Fruit fly (Drosophila melanogaster): ENCODE measurements around the gene CG42613.
A peak's percentile ranks its signal among the peaks of the same experiment; 100 is the strongest.

Gene CG42613

DNA sequence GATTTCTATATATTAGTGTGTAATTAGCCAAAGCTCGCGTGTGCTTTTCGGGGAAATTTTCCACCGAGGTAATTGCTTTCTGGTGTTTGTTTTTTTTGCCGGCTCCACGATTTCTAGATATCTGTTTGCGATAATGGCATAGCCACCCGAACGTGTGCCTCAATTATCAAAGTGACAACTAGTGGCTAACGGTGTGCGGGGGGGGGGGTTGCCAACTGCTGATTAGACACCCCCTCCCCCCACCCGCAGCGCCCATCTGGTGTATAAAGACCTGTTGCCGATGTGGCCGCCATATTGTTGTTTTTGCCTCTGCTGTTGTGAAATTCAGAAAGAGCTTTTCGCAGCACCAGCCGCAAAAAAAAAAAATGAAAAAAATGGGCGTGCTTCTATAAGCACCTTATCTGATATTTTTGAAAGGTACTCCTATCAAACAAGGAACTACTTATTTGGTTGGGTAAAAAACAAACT, 10.1 kb upstream of the CG42613 start (continued):
- TF ChIP-seq p53 (GFP tag; optimal IDR thresholded peaks at IDR 0.05) = no peak
- no peak for TF ChIP-seq Hr78 (GFP tag; optimal IDR thresholded peaks at IDR 0.05)
- TF ChIP-seq trh (GFP tag; optimal IDR thresholded peaks at IDR 0.05) = no peak
- peak; percentile 77 for TF ChIP-seq HmgZ (tag; optimal IDR thresholded peaks at IDR 0.05)
- TF ChIP-seq Xrp1 (GFP tag; IDR thresholded peaks at IDR 0.05) = peak; percentile 55
- TF ChIP-seq disco-r (GFP tag; optimal IDR thresholded peaks at IDR 0.05) = no peak
- TF ChIP-seq Drgx (GFP tag; IDR thresholded peaks at IDR 0.05) = peak; percentile 29; the same call in 1 of the 2 replicates
- no peak for TF ChIP-seq danr (GFP tag; IDR thresholded peaks at IDR 0.05)
- no peak for TF ChIP-seq CG1647 (GFP tag; optimal IDR thresholded peaks at IDR 0.05)
- no peak for TF ChIP-seq CG17612 (GFP tag; IDR thresholded peaks at IDR 0.05)
- no peak for TF ChIP-seq Meics (GFP tag; optimal IDR thresholded peaks at IDR 0.05)
- TF ChIP-seq twi (tag; optimal IDR thresholded peaks at IDR 0.05) = peak; percentile 51
- TF ChIP-seq CG7786 (GFP tag; optimal IDR thresholded peaks at IDR 0.05) = no peak
- TF ChIP-seq rib (GFP tag; IDR thresholded peaks at IDR 0.05) = peak; percentile 82

DNA sequence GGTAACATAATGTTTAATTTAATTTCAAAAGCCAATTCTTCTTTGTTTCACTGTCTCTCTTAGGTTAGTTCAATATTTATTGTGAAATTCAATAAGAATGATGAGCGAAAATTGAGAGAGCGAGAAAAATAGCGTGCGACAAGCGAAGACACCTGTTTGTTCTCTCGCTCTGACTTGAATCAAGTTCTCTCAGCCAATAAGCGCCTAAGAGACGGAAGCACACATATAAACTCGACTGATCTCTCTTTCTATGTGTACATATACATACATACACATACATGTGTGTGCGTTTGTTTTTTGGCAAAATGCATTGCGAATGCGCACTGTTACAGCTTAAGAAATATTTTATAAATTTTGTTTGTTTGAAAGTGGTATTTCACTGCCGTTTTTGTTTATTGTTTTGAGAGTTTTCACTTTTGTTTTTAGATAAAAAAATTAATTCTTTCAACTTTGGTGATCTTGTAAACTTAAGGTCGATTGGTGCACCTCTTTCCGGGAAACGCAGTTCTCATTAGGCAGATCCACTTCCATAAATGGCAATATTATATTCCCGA, 5.7 kb upstream of the CG42613 start:
- no peak for TF ChIP-seq ap (GFP tag; IDR thresholded peaks at IDR 0.05)
- no peak for TF ChIP-seq croc (GFP tag; conservative IDR thresholded peaks at IDR 0.05)
- TF ChIP-seq CG1233 (GFP tag; optimal IDR thresholded peaks at IDR 0.05) = no peak
- TF ChIP-seq CG14965 (GFP tag; optimal IDR thresholded peaks at IDR 0.05; ENCODE audit: borderline replicate concordance) = no peak
- TF ChIP-seq trh (GFP tag; optimal IDR thresholded peaks at IDR 0.05) = no peak
- no peak for TF ChIP-seq CG10366 (GFP tag; IDR thresholded peaks at IDR 0.05)
- no peak for TF ChIP-seq MESR4 (GFP tag; optimal IDR thresholded peaks at IDR 0.05)
- peak; percentile 4 for TF ChIP-seq nom (GFP tag; optimal IDR thresholded peaks at IDR 0.05)
- TF ChIP-seq Dp (GFP tag; optimal IDR thresholded peaks at IDR 0.05) = no peak
- no peak for TF ChIP-seq CG9609 (GFP tag; optimal IDR thresholded peaks at IDR 0.05)
- TF ChIP-seq lmd (GFP tag; IDR thresholded peaks at IDR 0.05) = no peak
- TF ChIP-seq CG1792 (GFP tag; optimal IDR thresholded peaks at IDR 0.05) = no peak
- TF ChIP-seq esg (GFP tag; conservative IDR thresholded peaks at IDR 0.05) = no peak
- no peak for TF ChIP-seq CG13424 (tag; optimal IDR thresholded peaks at IDR 0.05)
- no peak for TF ChIP-seq Usf (GFP tag; optimal IDR thresholded peaks at IDR 0.05)
- no peak for TF ChIP-seq CG11560 (tag; IDR thresholded peaks at IDR 0.05)
- TF ChIP-seq CG8478 (optimal IDR thresholded peaks at IDR 0.05) = no peak
- TF ChIP-seq Asciz (GFP tag; optimal IDR thresholded peaks at IDR 0.05) = peak; percentile 14
- TF ChIP-seq GATAe (GFP tag; conservative IDR thresholded peaks at IDR 0.05) = no peak
- TF ChIP-seq D19B (GFP tag; optimal IDR thresholded peaks at IDR 0.05) = no peak
- no peak for TF ChIP-seq fru (optimal IDR thresholded peaks at IDR 0.05)
- TF ChIP-seq maf-S (GFP tag; optimal IDR thresholded peaks at IDR 0.05) = no peak
- TF ChIP-seq HLH4C (GFP tag; IDR thresholded peaks at IDR 0.05; ENCODE audit: partially characterized antibody) = no peak
- no peak for TF ChIP-seq ase (GFP tag; IDR thresholded peaks at IDR 0.05)
- peak; percentile 11 for TF ChIP-seq Sox100B (GFP tag; optimal IDR thresholded peaks at IDR 0.05)
- no peak for TF ChIP-seq CG17568 (GFP tag; optimal IDR thresholded peaks at IDR 0.05)
- no peak for TF ChIP-seq Meics (GFP tag; optimal IDR thresholded peaks at IDR 0.05)
- no peak for TF ChIP-seq Hr3 (GFP tag; optimal IDR thresholded peaks at IDR 0.05)
- no peak for TF ChIP-seq Hmr (GFP tag; optimal IDR thresholded peaks at IDR 0.05)
- no peak for TF ChIP-seq CG31388 (GFP tag; optimal IDR thresholded peaks at IDR 0.05)
- no peak for TF ChIP-seq TFAM (GFP tag; optimal IDR thresholded peaks at IDR 0.05)
- TF ChIP-seq kah (GFP tag; optimal IDR thresholded peaks at IDR 0.05) = peak; percentile 84
- TF ChIP-seq CG3847 (GFP tag; IDR thresholded peaks at IDR 0.05) = no peak
- TF ChIP-seq Mes4 (GFP tag; optimal IDR thresholded peaks at IDR 0.05) = no peak
- no peak for TF ChIP-seq CG8290 (GFP tag; optimal IDR thresholded peaks at IDR 0.05)
- TF ChIP-seq CG8290 (tag; optimal IDR thresholded peaks at IDR 0.05) = peak in 1 of 2 experiments; percentile 2
- no peak for TF ChIP-seq seq (GFP tag; IDR thresholded peaks at IDR 0.05)
- no peak for TF ChIP-seq hth (optimal IDR thresholded peaks at IDR 0.05)
- TF ChIP-seq lbe (GFP tag; optimal IDR thresholded peaks at IDR 0.05) = peak; percentile 56
- TF ChIP-seq CG15514 (GFP tag; optimal IDR thresholded peaks at IDR 0.05) = no peak
